Fruit fly (Drosophila melanogaster) whole organism, embryonic: ENCODE data around the gene Rnb.

Experiments used
- Ada2b ChIP-seq: fragments of 200-800 bp; sonication (Bioruptor generic); IDR thresholded peaks from 2 replicates; pipeline ENCODE4 v1.3.6; 2022; ENCODE audit warnings: missing biosample characterization, missing genetic modification characterization
- Blimp-1 ChIP-seq: fragments of 200-800 bp; sonication (Bioruptor generic); optimal IDR thresholded peaks from 3 replicates; lab custom pipeline; 2018; ENCODE audit warnings: missing biosample characterization, missing genetic modification characterization, mild to moderate bottlenecking, moderate library complexity, missing genetic modification reagents
- CG1024 ChIP-seq: fragments of 200-800 bp; sonication (Bioruptor generic); IDR thresholded peaks from 2 replicates; pipeline ENCODE4 v1.3.6; 2022; ENCODE audit warnings: missing biosample characterization, missing genetic modification characterization
- CG10462 ChIP-seq: fragments of 200-800 bp; sonication (Bioruptor generic); optimal IDR thresholded peaks from 2 replicates; lab custom pipeline; 2016; ENCODE audit warnings: missing biosample characterization, missing genetic modification characterization
- CG11398 ChIP-seq: fragments of 200-800 bp; sonication (Bioruptor generic); optimal IDR thresholded peaks from 2 replicates; lab custom pipeline; 2016; ENCODE audit warnings: missing biosample characterization, missing genetic modification characterization
- CG12104 ChIP-seq: fragments of 200-800 bp; sonication (Bioruptor generic); optimal IDR thresholded peaks from 3 replicates; lab custom pipeline; 2016; ENCODE audit warnings: missing biosample characterization, missing genetic modification characterization
- CG12744 ChIP-seq: fragments of 200-800 bp; sonication (Bioruptor generic); optimal IDR thresholded peaks from 2 replicates; lab custom pipeline; 2016; ENCODE audit warnings: missing biosample characterization, missing genetic modification characterization
- CG14667 ChIP-seq: fragments of 200-800 bp; sonication (Bioruptor generic); IDR thresholded peaks from 2 replicates; pipeline ENCODE4 v1.3.6; 2022; ENCODE audit warnings: missing biosample characterization, missing genetic modification characterization
- CG1647 ChIP-seq: fragments of 200-800 bp; sonication (Bioruptor generic); optimal IDR thresholded peaks from 3 replicates; lab custom pipeline; 2016; ENCODE audit warnings: missing biosample characterization, missing genetic modification characterization
- CG1832 ChIP-seq: fragments of 200-800 bp; sonication (Bioruptor generic); optimal IDR thresholded peaks from 2 replicates; lab custom pipeline; 2017; ENCODE audit warnings: missing biosample characterization, mild to moderate bottlenecking, missing genetic modification characterization, inconsistent platforms
- CG18619 ChIP-seq: fragments of 200-800 bp; sonication (Bioruptor generic); optimal IDR thresholded peaks from 3 replicates; lab custom pipeline; 2017; ENCODE audit warnings: missing biosample characterization, mild to moderate bottlenecking, missing genetic modification characterization
- CG31388 ChIP-seq: fragments of 200-800 bp; sonication (Bioruptor generic); optimal IDR thresholded peaks from 2 replicates; lab custom pipeline; 2016; ENCODE audit warnings: missing biosample characterization, missing genetic modification characterization
- CG33557 ChIP-seq: fragments of 200-800 bp; sonication (Bioruptor generic); optimal IDR thresholded peaks from 2 replicates; lab custom pipeline; 2019; ENCODE audit warnings: missing biosample characterization, mild to moderate bottlenecking, missing genetic modification characterization, moderate library complexity
- CG3847 ChIP-seq: fragments of 200-800 bp; sonication (Bioruptor generic); IDR thresholded peaks from 2 replicates; pipeline ENCODE4 v1.3.6; 2022; ENCODE audit warnings: missing biosample characterization, missing genetic modification characterization
- CG3995 ChIP-seq: fragments of 200-800 bp; sonication (Bioruptor generic); optimal IDR thresholded peaks from 3 replicates; lab custom pipeline; 2016; ENCODE audit warnings: missing biosample characterization, missing genetic modification characterization
- CG4617 ChIP-seq: fragments of 200-800 bp; sonication (Bioruptor generic); optimal IDR thresholded peaks from 3 replicates; lab custom pipeline; 2016; ENCODE audit warnings: missing biosample characterization, missing genetic modification characterization, borderline replicate concordance
- CG9727 ChIP-seq: fragments of 200-800 bp; sonication (Bioruptor generic); optimal IDR thresholded peaks from 3 replicates; lab custom pipeline; 2017; ENCODE audit warnings: missing biosample characterization, mild to moderate bottlenecking, missing genetic modification characterization
- Deaf1 ChIP-seq: fragments of 200-800 bp; optimal IDR thresholded peaks from 3 replicates; lab custom pipeline; 2019; ENCODE audit warnings: missing biosample characterization, mild to moderate bottlenecking, missing genetic modification characterization, moderate library complexity
- Doc2 ChIP-seq: fragments of 200-800 bp; sonication (Bioruptor generic); IDR thresholded peaks from 2 replicates; pipeline ENCODE4 v1.3.6; 2022; ENCODE audit warnings: missing biosample characterization, missing genetic modification characterization
- HLH4C ChIP-seq: fragments of 200-800 bp; sonication (Bioruptor generic); IDR thresholded peaks from 3 replicates; pipeline ENCODE4 v1.3.6; 2022; ENCODE audit warnings: missing biosample characterization, missing genetic modification characterization; ENCODE audit not compliant: partially characterized antibody
- HmgZ ChIP-seq: fragments of 200-800 bp; sonication (Bioruptor generic); optimal IDR thresholded peaks from 2 replicates; lab custom pipeline; 2018; ENCODE audit warnings: missing biosample characterization, mild to moderate bottlenecking, missing genetic modification characterization
- Hmx ChIP-seq: fragments of 200-800 bp; sonication (Bioruptor generic); optimal IDR thresholded peaks from 2 replicates; lab custom pipeline; 2016; ENCODE audit warnings: missing biosample characterization, missing genetic modification characterization
- Jarid2 ChIP-seq: fragments of 200-800 bp; sonication (Bioruptor generic); optimal IDR thresholded peaks from 3 replicates; lab custom pipeline; 2017; ENCODE audit warnings: mild to moderate bottlenecking, missing biosample characterization, missing genetic modification reagents, missing genetic modification characterization
- Med ChIP-seq: fragments of 200-800 bp; sonication (Bioruptor generic); peaks from one replicate; lab custom pipeline; 2016; ENCODE audit warnings: missing biosample characterization, missing genetic modification characterization, mild to moderate bottlenecking, inconsistent platforms, moderate library complexity
- Myb ChIP-seq: fragments of 200-800 bp; sonication (Bioruptor generic); optimal IDR thresholded peaks from 2 replicates; lab custom pipeline; 2016; ENCODE audit warnings: missing biosample characterization, missing genetic modification characterization
- NFAT ChIP-seq: fragments of 200-800 bp; sonication (Bioruptor generic); IDR thresholded peaks from 2 replicates; pipeline ENCODE4 v1.3.6; 2022; ENCODE audit warnings: missing biosample characterization, missing genetic modification characterization
- Nf-YB ChIP-seq: fragments of 200-800 bp; sonication (Bioruptor generic); optimal IDR thresholded peaks from 3 replicates; lab custom pipeline; 2019; ENCODE audit warnings: missing biosample characterization, mild to moderate bottlenecking, missing genetic modification characterization, moderate library complexity
- Rfx ChIP-seq: fragments of 200-800 bp; sonication (Bioruptor generic); IDR thresholded peaks from 2 replicates; pipeline ENCODE4 v1.3.6; 2022; ENCODE audit warnings: missing biosample characterization, missing genetic modification characterization
- Spps ChIP-seq: fragments of 200-800 bp; sonication (Bioruptor generic); optimal IDR thresholded peaks from 2 replicates; lab custom pipeline; 2018; ENCODE audit warnings: missing biosample characterization, mild to moderate bottlenecking, missing genetic modification characterization
- Sry-δ ChIP-seq: fragments of 200-800 bp; sonication (Bioruptor generic); optimal IDR thresholded peaks from 2 replicates; lab custom pipeline; 2016; ENCODE audit warnings: missing biosample characterization, missing genetic modification characterization
- TFAM ChIP-seq: fragments of 200-800 bp; sonication (Bioruptor generic); optimal IDR thresholded peaks from 2 replicates; lab custom pipeline; 2017; ENCODE audit warnings: missing biosample characterization, missing genetic modification characterization, inconsistent platforms
- Vsx1 ChIP-seq: fragments of 200-800 bp; sonication (Bioruptor generic); optimal IDR thresholded peaks from 2 replicates; lab custom pipeline; 2017; ENCODE audit warnings: missing biosample characterization, mild to moderate bottlenecking, missing genetic modification characterization, missing genetic modification reagents
- abd-A ChIP-seq: fragments of 200-800 bp; sonication (Bioruptor generic); optimal IDR thresholded peaks from 3 replicates; lab custom pipeline; 2019; ENCODE audit warnings: missing biosample characterization, mild to moderate bottlenecking, missing genetic modification characterization, moderate library complexity
- ac ChIP-seq: fragments of 200-800 bp; sonication (Bioruptor generic); optimal IDR thresholded peaks from 3 replicates; lab custom pipeline; 2017; ENCODE audit warnings: missing biosample characterization, mild to moderate bottlenecking, missing genetic modification characterization
- da ChIP-seq: fragments of 200-800 bp; sonication (Bioruptor generic); optimal IDR thresholded peaks from 2 replicates; lab custom pipeline; 2016; ENCODE audit warnings: missing biosample characterization, missing genetic modification characterization
- ems ChIP-seq: fragments of 200-800 bp; sonication (Bioruptor generic); optimal IDR thresholded peaks from 3 replicates; lab custom pipeline; 2016; ENCODE audit warnings: missing biosample characterization, missing genetic modification characterization
- en ChIP-seq: fragments of 200-800 bp; sonication (Bioruptor generic); optimal IDR thresholded peaks from 2 replicates; lab custom pipeline; 2016; ENCODE audit warnings: missing biosample characterization, missing genetic modification characterization
- gce ChIP-seq: fragments of 200-800 bp; sonication (Bioruptor generic); IDR thresholded peaks from 3 replicates; pipeline ENCODE4 v1.3.6; 2022; ENCODE audit warnings: missing biosample characterization, missing genetic modification characterization
- gem ChIP-seq: fragments of 200-800 bp; sonication (Bioruptor generic); optimal IDR thresholded peaks from 2 replicates; lab custom pipeline; 2019; ENCODE audit warnings: missing biosample characterization, mild to moderate bottlenecking, missing genetic modification characterization, moderate library complexity
- grn ChIP-seq: fragments of 200-800 bp; sonication (Bioruptor generic); optimal IDR thresholded peaks from 3 replicates; lab custom pipeline; 2017; ENCODE audit warnings: missing biosample characterization, missing genetic modification characterization
- gt ChIP-seq: fragments of 200-800 bp; sonication (Bioruptor generic); IDR thresholded peaks from 2 replicates; pipeline ENCODE4 v1.3.6; 2022; ENCODE audit warnings: missing biosample characterization, missing genetic modification characterization
- hth ChIP-seq: fragments of >200 bp; optimal IDR thresholded peaks from 2 replicates; lab custom pipeline; 2017; ENCODE audit warnings: inconsistent platforms
- jumu ChIP-seq: fragments of 200-800 bp; sonication (Bioruptor generic); optimal IDR thresholded peaks from 3 replicates; lab custom pipeline; 2016; ENCODE audit warnings: missing biosample characterization, missing genetic modification characterization
- mam ChIP-seq: fragments of 200-800 bp; sonication (Bioruptor generic); optimal IDR thresholded peaks from 3 replicates; lab custom pipeline; 2016; ENCODE audit warnings: missing biosample characterization, missing genetic modification characterization
- mirr ChIP-seq: fragments of 200-800 bp; sonication (Bioruptor generic); optimal IDR thresholded peaks from 3 replicates; lab custom pipeline; 2018; ENCODE audit warnings: missing biosample characterization, mild to moderate bottlenecking, missing genetic modification characterization
- pros ChIP-seq: fragments of 200-800 bp; sonication (Bioruptor generic); optimal IDR thresholded peaks from 3 replicates; lab custom pipeline; 2019; ENCODE audit warnings: missing biosample characterization, mild to moderate bottlenecking, missing genetic modification characterization, moderate library complexity
- pum ChIP-seq: fragments of 200-800 bp; sonication (Bioruptor generic); optimal IDR thresholded peaks from 2 replicates; lab custom pipeline; 2016; ENCODE audit warnings: missing biosample characterization, missing genetic modification characterization
- repo ChIP-seq: fragments of 200-800 bp; sonication (Bioruptor generic); optimal IDR thresholded peaks from 2 replicates; lab custom pipeline; 2016; ENCODE audit warnings: missing biosample characterization, missing genetic modification characterization
- sob ChIP-seq: fragments of 200-800 bp; sonication (Bioruptor generic); IDR thresholded peaks from 2 replicates; pipeline ENCODE4 v1.3.6; 2022; ENCODE audit warnings: missing biosample characterization, missing genetic modification characterization
- ssp ChIP-seq: fragments of 200-800 bp; sonication (Bioruptor generic); IDR thresholded peaks from 2 replicates; pipeline ENCODE4 v1.3.6; 2022; ENCODE audit warnings: missing biosample characterization, missing genetic modification characterization
- tll ChIP-seq, 2 experiments: fragments of 200-800 bp in 1 of 2; fragments of >200 bp in 1 of 2; sonication (Bioruptor generic) in 1 of 2; optimal IDR thresholded peaks; 2 replicates each; lab custom pipeline; 2017 to 2019; ENCODE audit warnings: missing biosample characterization in 2 of 2, missing genetic modification characterization in 2 of 2, mild to moderate bottlenecking in 1 of 2, moderate library complexity in 1 of 2
- z ChIP-seq: fragments of 200-800 bp; sonication (Bioruptor generic); IDR thresholded peaks from 3 replicates; pipeline ENCODE4 v1.3.6; 2022; ENCODE audit warnings: missing biosample characterization, missing genetic modification characterization

The Rnb gene

DNA sequence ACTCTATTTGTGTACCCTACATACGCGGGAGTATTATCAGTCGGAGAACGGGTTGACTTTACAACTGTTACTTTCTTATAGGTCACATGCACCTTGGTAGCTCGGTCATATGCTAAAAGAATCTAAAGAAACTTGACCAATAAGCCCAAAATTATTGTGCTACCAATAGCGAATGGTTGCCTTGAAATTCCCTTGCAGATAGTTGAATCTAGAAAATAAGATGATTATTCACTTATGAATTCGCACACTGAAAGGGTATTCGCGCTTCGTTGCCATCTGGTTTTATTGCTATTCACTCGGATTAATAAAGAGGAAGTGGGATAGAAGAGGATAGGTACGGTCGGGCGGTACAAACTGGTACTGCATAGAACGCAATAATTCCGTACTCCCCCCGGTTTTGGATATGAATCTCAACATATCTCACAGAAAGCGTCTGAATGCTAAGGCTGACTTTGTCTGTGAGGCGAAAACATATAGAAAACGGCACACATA, 25.3 kb downstream of the Rnb start (continued):
- TF ChIP-seq TFAM (GFP tag; lab: Kevin White, UChicago) (no peak), Nf-YB (GFP tag; lab: Kevin White, UChicago) (peak; percentile 54), Rfx (GFP tag; lab: Robert Waterston, UW) (peak; percentile 89), mirr (GFP tag; lab: Kevin White, UChicago) (peak; percentile 63), CG12744 (peak; percentile 9), en (no peak), CG9727 (GFP tag; lab: Kevin White, UChicago) (peak; percentile 76), jumu (GFP tag; lab: Kevin White, UChicago) (peak; percentile 53), Doc2 (GFP tag; lab: Robert Waterston, UW) (no peak), Spps (tag; lab: Kevin White, UChicago) (no peak), ssp (peak; percentile 59), CG31388 (no peak), Hmx (GFP tag; lab: Kevin White, UChicago) (peak; percentile 40), CG1647 (peak; percentile 57), grn (peak; percentile 27), Med (GFP tag; lab: Kevin White, UChicago) (peak; percentile 96), ac (GFP tag; lab: Kevin White, UChicago) (no peak), Deaf1 (tag; lab: Kevin White, UChicago) (no peak), gt (no peak), Sry-δ (peak; percentile 2), pum (peak; percentile 67), ems (peak; percentile 75), HLH4C (GFP tag; lab: Robert Waterston, UW) (no peak), Blimp-1 (GFP tag; lab: Kevin White, UChicago) (peak; percentile 37), Vsx1 (GFP tag; lab: Kevin White, UChicago) (no peak), repo (GFP tag; lab: Kevin White, UChicago) (peak; percentile 73), abd-A (no peak), CG18619 (GFP tag; lab: Kevin White, UChicago) (peak; percentile 78), hth (lab: Kevin White, UChicago) (no peak), Myb (GFP tag; lab: Kevin White, UChicago) (peak; percentile 56), CG3847 (GFP tag; lab: Robert Waterston, UW) (peak; percentile 82), z (GFP tag; lab: Robert Waterston, UW) (no peak), CG1024 (GFP tag; lab: Robert Waterston, UW) (no peak), sob (peak; percentile 70), CG10462 (GFP tag; lab: Kevin White, UChicago) (peak; percentile 32), CG4617 (peak; percentile 19), CG11398 (GFP tag; lab: Kevin White, UChicago) (peak; percentile 68), Ada2b (GFP tag; lab: Robert Waterston, UW) (peak; percentile 72), Jarid2 (GFP tag; lab: Kevin White, UChicago) (peak; percentile 45), HmgZ (tag; lab: Kevin White, UChicago) (peak; percentile 87), gce (GFP tag; lab: Robert Waterston, UW) (no peak), CG1832 (GFP tag; lab: Kevin White, UChicago) (no peak), mam (peak; percentile 84), da (no peak), gem (tag; lab: Kevin White, UChicago) (peak; percentile 84), tll (GFP tag; optimal IDR thresholded peaks at IDR 0.05; lab: Kevin White, UChicago) (peak in 1 of 2 experiments; percentile 8), pros (GFP tag; lab: Kevin White, UChicago) (no peak), CG33557 (GFP tag; lab: Kevin White, UChicago) (no peak), CG3995 (GFP tag; lab: Kevin White, UChicago) (peak; percentile 32), NFAT (GFP tag; lab: Robert Waterston, UW) (no peak), CG14667 (peak; percentile 57), CG12104 (GFP tag; lab: Kevin White, UChicago) (peak; percentile 64)
